Worm (Caenorhabditis elegans): ENCODE data around the gene nlp-51.

Gene nlp-51

ce11 chrII:11344554-11344953 is 25.1 kb upstream of the nlp-51 start:
- no peak for TF ChIP-seq elt-1 (tag; optimal IDR thresholded peaks at IDR 0.05)

DNA sequence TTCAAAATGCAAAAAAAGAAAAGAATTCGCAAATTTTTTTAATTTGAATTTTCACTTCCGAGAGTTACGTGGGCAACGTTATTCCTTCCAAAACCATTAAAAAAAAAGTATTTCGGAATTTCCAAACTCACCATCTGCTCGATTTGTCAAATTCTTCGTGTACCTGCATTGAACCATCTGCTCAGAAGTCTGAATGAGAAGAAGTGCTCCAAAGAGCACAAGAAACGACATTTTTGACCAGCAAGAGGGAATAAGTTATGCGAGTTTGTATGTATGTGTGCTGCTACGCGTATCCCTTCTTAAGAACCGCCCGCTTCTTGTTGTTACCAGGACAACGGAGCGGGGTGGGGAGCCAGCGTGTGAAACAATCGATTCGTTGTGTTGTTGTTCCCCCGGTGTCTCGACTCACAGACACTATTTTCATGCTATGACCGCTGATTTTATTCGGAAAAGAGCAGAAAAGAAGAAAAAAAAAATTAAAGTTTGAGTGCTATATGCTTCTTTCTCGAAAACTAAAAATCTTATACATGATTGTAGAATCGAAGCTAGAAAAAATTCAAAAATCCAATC is 23.9 kb upstream of the nlp-51 start, which contains the start of gene lgc-20:
Gene lgc-20 (minus strand): TSS at position 311 of the 570 bp plus-strand sequence.
- TF ChIP-seq tbx-2 (tag; optimal IDR thresholded peaks at IDR 0.05): no peak
- no peak for TF ChIP-seq mdl-1 (tag; optimal IDR thresholded peaks at IDR 0.05)
- no peak for TF ChIP-seq snpc-4 (tag; optimal IDR thresholded peaks at IDR 0.05)
- TF ChIP-seq ceh-28 (tag; optimal IDR thresholded peaks at IDR 0.05): no peak
- no peak for TF ChIP-seq pqm-1 (tag; optimal IDR thresholded peaks at IDR 0.05)
- no peak for TF ChIP-seq ZK546.5 (tag; optimal IDR thresholded peaks at IDR 0.05)

DNA sequence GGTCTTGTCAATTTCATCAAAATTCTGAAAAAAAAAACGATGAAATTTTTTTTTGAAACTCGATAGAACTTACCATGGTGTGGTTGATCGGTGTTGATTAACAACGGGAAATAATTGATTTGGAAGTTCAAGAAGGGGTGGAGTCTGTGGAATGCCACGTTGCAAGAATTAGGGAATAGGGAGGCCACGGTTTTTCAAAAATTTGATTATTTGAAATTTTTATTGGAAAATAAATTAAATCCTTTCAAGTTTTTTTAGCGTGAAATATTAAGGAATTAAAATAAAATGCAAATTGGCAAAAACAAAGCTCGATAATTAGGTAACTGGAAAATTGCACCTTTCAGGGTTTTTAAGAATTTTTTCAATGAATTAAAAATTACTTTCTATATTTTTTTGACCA is 20.0 kb upstream of the nlp-51 start, which contains the start of gene rmd-3:
Gene rmd-3 (minus strand): TSS at position 101 of the 400 bp plus-strand sequence.
- TF ChIP-seq aly-2 (tag; optimal IDR thresholded peaks at IDR 0.05) (no peak), jun-1 (tag; optimal IDR thresholded peaks at IDR 0.05) (no peak), fkh-2 (tag; optimal IDR thresholded peaks at IDR 0.05) (no peak), ZK546.5 (tag; optimal IDR thresholded peaks at IDR 0.05) (no peak), tbx-2 (tag; optimal IDR thresholded peaks at IDR 0.05) (no peak), egl-5 (tag; optimal IDR thresholded peaks at IDR 0.05) (no peak), nhr-23 (tag; optimal IDR thresholded peaks at IDR 0.05) (no peak), ceh-82 (tag; optimal IDR thresholded peaks at IDR 0.05) (no peak), nfya-1 (tag; optimal IDR thresholded peaks at IDR 0.05; ENCODE audit: insufficient read depth) (no peak), nhr-25 (tag; optimal IDR thresholded peaks at IDR 0.05) (no peak), nhr-67 (tag; optimal IDR thresholded peaks at IDR 0.05) (no peak), ceh-28 (tag; optimal IDR thresholded peaks at IDR 0.05) (no peak), pha-4 (tag; optimal IDR thresholded peaks at IDR 0.05) (no peak), mml-1 (tag; optimal IDR thresholded peaks at IDR 0.05) (no peak), unc-39 (tag; optimal IDR thresholded peaks at IDR 0.05) (no peak), hmg-11 (tag; optimal IDR thresholded peaks at IDR 0.05) (no peak), elt-2 (tag; optimal IDR thresholded peaks at IDR 0.05) (no peak), nhr-237 (tag; optimal IDR thresholded peaks at IDR 0.05) (no peak)

- peak; percentile 43 for TF ChIP-seq nhr-43 (tag; optimal IDR thresholded peaks at IDR 0.05; ENCODE audit: poor library complexity, severe bottlenecking)
- TF ChIP-seq nhr-25 (tag; optimal IDR thresholded peaks at IDR 0.05): peak; percentile 4
- TF ChIP-seq nhr-23 (tag; optimal IDR thresholded peaks at IDR 0.05): peak; percentile 52
- TF ChIP-seq pqm-1 (tag; optimal IDR thresholded peaks at IDR 0.05): no peak
- no peak for TF ChIP-seq ceh-82 (tag; optimal IDR thresholded peaks at IDR 0.05)
- TF ChIP-seq nhr-12 (tag; optimal IDR thresholded peaks at IDR 0.05): no peak
- no peak for TF ChIP-seq lin-39 (tag; optimal IDR thresholded peaks at IDR 0.05)
- TF ChIP-seq elt-1 (tag; optimal IDR thresholded peaks at IDR 0.05): no peak
- no peak for TF ChIP-seq nhr-67 (tag; optimal IDR thresholded peaks at IDR 0.05)
- peak in 1 of 3 experiments; percentile 72 for TF ChIP-seq elt-3 (tag; optimal IDR thresholded peaks at IDR 0.05)
- TF ChIP-seq ceh-28 (tag; optimal IDR thresholded peaks at IDR 0.05): no peak
- TF ChIP-seq fkh-2 (tag; optimal IDR thresholded peaks at IDR 0.05): no peak
- TF ChIP-seq aly-2 (tag; optimal IDR thresholded peaks at IDR 0.05): no peak
- TF ChIP-seq lin-15B (tag; optimal IDR thresholded peaks at IDR 0.05): no peak
- no peak for TF ChIP-seq pha-4 (tag; optimal IDR thresholded peaks at IDR 0.05)
- no peak for TF ChIP-seq eor-1 (tag; optimal IDR thresholded peaks at IDR 0.05)
- no peak for TF ChIP-seq nfya-1 (tag; optimal IDR thresholded peaks at IDR 0.05; ENCODE audit: insufficient read depth)
- TF ChIP-seq snpc-4 (tag; optimal IDR thresholded peaks at IDR 0.05): no peak
- no peak for TF ChIP-seq ztf-4 (tag; optimal IDR thresholded peaks at IDR 0.05)
- no peak for TF ChIP-seq nhr-76 (tag; optimal IDR thresholded peaks at IDR 0.05)
- TF ChIP-seq skn-1 (tag; optimal IDR thresholded peaks at IDR 0.05): no peak
- no peak for TF ChIP-seq mdl-1 (tag; optimal IDR thresholded peaks at IDR 0.05)
- TF ChIP-seq fkh-10 (GFP tag; optimal IDR thresholded peaks at IDR 0.05): no peak
- no peak for TF ChIP-seq tbx-2 (tag; optimal IDR thresholded peaks at IDR 0.05)
- no peak for TF ChIP-seq lsy-12 (tag; optimal IDR thresholded peaks at IDR 0.05)
- no peak for TF ChIP-seq zag-1 (tag; optimal IDR thresholded peaks at IDR 0.05)
- peak; percentile 61 for TF ChIP-seq ama-1 (optimal IDR thresholded peaks at IDR 0.05)
- TF ChIP-seq nhr-77 (tag; optimal IDR thresholded peaks at IDR 0.05): no peak
- TF ChIP-seq unc-39 (tag; optimal IDR thresholded peaks at IDR 0.05): no peak
- no peak for TF ChIP-seq egl-27 (tag; optimal IDR thresholded peaks at IDR 0.05)
- no peak for TF ChIP-seq ceh-16 (tag; optimal IDR thresholded peaks at IDR 0.05)
- no peak for TF ChIP-seq fos-1 (tag; optimal IDR thresholded peaks at IDR 0.05)
- TF ChIP-seq jun-1 (tag; optimal IDR thresholded peaks at IDR 0.05): no peak
- TF ChIP-seq sea-2 (GFP tag; optimal IDR thresholded peaks at IDR 0.05): no peak
- TF ChIP-seq ZK546.5 (tag; optimal IDR thresholded peaks at IDR 0.05): no peak
- TF ChIP-seq nhr-28 (tag; optimal IDR thresholded peaks at IDR 0.05): no peak
- TF ChIP-seq ztf-11 (tag; optimal IDR thresholded peaks at IDR 0.05): no peak
- no peak for TF ChIP-seq nhr-237 (tag; optimal IDR thresholded peaks at IDR 0.05)
- no peak for TF ChIP-seq hmg-11 (tag; optimal IDR thresholded peaks at IDR 0.05)
- TF ChIP-seq nhr-11 (tag; optimal IDR thresholded peaks at IDR 0.05): no peak
- no peak for TF ChIP-seq ceh-9 (tag; optimal IDR thresholded peaks at IDR 0.05)
Measured at ce11 chrII:11337497-11338040, 18.1 kb upstream of the nlp-51 start, which contains the start of gene sqt-1. Gene sqt-1, minus strand, starts transcription at chrII:11337837.

Measured in whole organism, L3 larva.